Worm (Caenorhabditis elegans) whole organism, L3 larva: ENCODE results near the gene fbxa-172.

ENCODE experiments used
- ama-1 ChIP-seq: fragments of 150-350 bp; optimal IDR thresholded peaks from 2 replicates; lab custom pipeline; 2018
- ceh-82 ChIP-seq: fragments of 150-350 bp; optimal IDR thresholded peaks from 2 replicates; lab custom pipeline; 2014; ENCODE audit warnings: missing biosample characterization, missing genetic modification characterization
- fkh-10 ChIP-seq: sonication (generic microtip); optimal IDR thresholded peaks from 2 replicates; lab custom pipeline; 2017; ENCODE audit warnings: missing biosample characterization, missing genetic modification reagents, missing genetic modification characterization
- lin-39 ChIP-seq: fragments of 150-350 bp; optimal IDR thresholded peaks from 2 replicates; lab custom pipeline; 2018; ENCODE audit warnings: missing biosample characterization, missing genetic modification reagents, missing genetic modification characterization
- mdl-1 ChIP-seq: fragments of 150-350 bp; optimal IDR thresholded peaks from 2 replicates; lab custom pipeline; 2014; ENCODE audit warnings: missing biosample characterization, missing genetic modification characterization
- nhr-12 ChIP-seq: fragments of 150-350 bp; optimal IDR thresholded peaks from 2 replicates; lab custom pipeline; 2014; ENCODE audit warnings: missing biosample characterization, missing genetic modification characterization
- nhr-237 ChIP-seq: fragments of 150-350 bp; optimal IDR thresholded peaks from 2 replicates; lab custom pipeline; 2014; ENCODE audit warnings: missing biosample characterization, missing genetic modification characterization
- nhr-25 ChIP-seq: sonication (generic microtip); optimal IDR thresholded peaks from 2 replicates; lab custom pipeline; 2017; ENCODE audit warnings: missing biosample characterization, missing genetic modification characterization
- pqm-1 ChIP-seq: fragments of 150-350 bp; optimal IDR thresholded peaks from 2 replicates; lab custom pipeline; 2017; ENCODE audit warnings: missing biosample characterization, missing genetic modification characterization, inconsistent platforms
- skn-1 ChIP-seq: fragments of 150-350 bp; optimal IDR thresholded peaks from 2 replicates; lab custom pipeline; 2014; ENCODE audit warnings: missing biosample characterization, missing genetic modification characterization
- unc-39 ChIP-seq: sonication (generic microtip); optimal IDR thresholded peaks from 4 replicates; lab custom pipeline; 2017; ENCODE audit warnings: missing biosample characterization, missing genetic modification characterization

DNA sequence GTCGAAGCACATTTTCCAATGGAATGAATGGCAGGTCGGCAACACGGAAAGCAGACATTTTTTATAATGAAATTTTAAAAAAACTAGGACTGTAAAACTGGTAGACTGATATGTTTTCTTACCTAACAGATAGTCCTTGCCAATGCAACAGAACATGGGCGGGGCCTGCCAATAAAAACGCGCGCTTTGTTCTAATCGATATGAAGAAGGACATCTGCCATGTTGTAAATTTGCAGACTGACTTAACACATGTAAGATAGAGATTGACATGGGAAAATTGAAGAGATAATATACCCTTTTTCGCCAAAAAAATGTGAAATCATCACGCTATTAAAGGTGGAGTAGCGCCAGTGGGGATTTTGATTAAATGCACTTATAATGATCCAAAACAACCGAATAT, 6.3 kb upstream of the fbxa-172 start, which contains the start of gene C38D9.8:
- TF ChIP-seq nhr-237 (tag; lab: Kevin White, UChicago), result no peak
- TF ChIP-seq ceh-82 (tag; lab: Kevin White, UChicago), result no peak
- TF ChIP-seq nhr-12 (tag; lab: Kevin White, UChicago), result no peak
- no peak for TF ChIP-seq fkh-10
- no peak for TF ChIP-seq mdl-1 (tag; lab: Kevin White, UChicago)
- no peak for TF ChIP-seq skn-1
- no peak for TF ChIP-seq ama-1 (lab: Kevin White, UChicago)
- no peak for TF ChIP-seq nhr-25 (tag; lab: Kevin White, UChicago)
- no peak for TF ChIP-seq lin-39 (tag; lab: Kevin White, UChicago)
- TF ChIP-seq pqm-1 (tag; lab: Kevin White, UChicago), result no peak
- no peak for TF ChIP-seq unc-39 (tag; lab: Kevin White, UChicago)
